Fruit fly (Drosophila melanogaster) whole organism, embryonic: ENCODE results near the gene CG17349.

Experiments used
- Antp ChIP-seq: fragments of 200-800 bp; sonication (Bioruptor generic); optimal IDR thresholded peaks from 3 replicates; lab custom pipeline; 2016; ENCODE audit warnings: missing biosample characterization, missing genetic modification characterization
- CG10462 ChIP-seq: fragments of 200-800 bp; sonication (Bioruptor generic); optimal IDR thresholded peaks from 2 replicates; lab custom pipeline; 2016; ENCODE audit warnings: missing biosample characterization, missing genetic modification characterization
- CG11723 ChIP-seq: fragments of 200-800 bp; sonication (Bioruptor generic); optimal IDR thresholded peaks from 2 replicates; lab custom pipeline; 2017; ENCODE audit warnings: missing biosample characterization, mild to moderate bottlenecking, missing genetic modification characterization
- CG14710 ChIP-seq: fragments of 200-800 bp; sonication (Bioruptor generic); optimal IDR thresholded peaks from 3 replicates; lab custom pipeline; 2019; ENCODE audit warnings: missing biosample characterization, mild to moderate bottlenecking, missing genetic modification characterization, moderate library complexity
- CG1647 ChIP-seq: fragments of 200-800 bp; sonication (Bioruptor generic); optimal IDR thresholded peaks from 3 replicates; lab custom pipeline; 2016; ENCODE audit warnings: missing biosample characterization, missing genetic modification characterization
- CG17328 ChIP-seq: fragments of 200-800 bp; sonication (Bioruptor generic); IDR thresholded peaks from 2 replicates; pipeline ENCODE4 v1.3.6; 2022; ENCODE audit warnings: missing biosample characterization, missing genetic modification characterization
- CG17912 ChIP-seq: fragments of 200-800 bp; sonication (Bioruptor generic); optimal IDR thresholded peaks from 2 replicates; lab custom pipeline; 2018; ENCODE audit warnings: missing biosample characterization, mild to moderate bottlenecking, missing genetic modification characterization
- CG2120 ChIP-seq: fragments of 200-800 bp; sonication (Bioruptor generic); optimal IDR thresholded peaks from 3 replicates; lab custom pipeline; 2016; ENCODE audit warnings: missing biosample characterization, missing genetic modification characterization
- CG2129 ChIP-seq: fragments of 200-800 bp; sonication (Bioruptor generic); IDR thresholded peaks from 2 replicates; pipeline ENCODE4 v1.3.6; 2022; ENCODE audit warnings: missing biosample characterization, missing genetic modification characterization; ENCODE audit not compliant: partially characterized antibody
- CG30403 ChIP-seq: fragments of 200-800 bp; sonication (Bioruptor generic); optimal IDR thresholded peaks from 3 replicates; lab custom pipeline; 2016; ENCODE audit warnings: missing biosample characterization, missing genetic modification characterization
- CG3838 ChIP-seq: fragments of 200-800 bp; sonication (Bioruptor generic); optimal IDR thresholded peaks from 3 replicates; lab custom pipeline; 2016; ENCODE audit warnings: missing biosample characterization, missing genetic modification characterization
- CG4424 ChIP-seq: fragments of 200-800 bp; sonication (Bioruptor generic); optimal IDR thresholded peaks from 3 replicates; lab custom pipeline; 2016; ENCODE audit warnings: missing biosample characterization, missing genetic modification characterization
- CG6175 ChIP-seq: fragments of 200-800 bp; sonication (Bioruptor generic); IDR thresholded peaks from 3 replicates; pipeline ENCODE4 v1.3.6; 2022; ENCODE audit warnings: missing biosample characterization, missing genetic modification characterization
- CG6689 ChIP-seq: fragments of 200-800 bp; sonication (Bioruptor generic); IDR thresholded peaks from 2 replicates; pipeline ENCODE4 v1.3.6; 2022; ENCODE audit warnings: missing biosample characterization, missing genetic modification characterization
- CG6765 ChIP-seq: fragments of 200-800 bp; sonication (Bioruptor generic); optimal IDR thresholded peaks from 3 replicates; lab custom pipeline; 2017; ENCODE audit warnings: missing biosample characterization, mild to moderate bottlenecking, missing genetic modification characterization
- CG6813 ChIP-seq: fragments of 200-800 bp; sonication (Bioruptor generic); optimal IDR thresholded peaks from 2 replicates; lab custom pipeline; 2017; ENCODE audit warnings: missing biosample characterization, missing genetic modification characterization, mild to moderate bottlenecking, moderate library complexity, missing genetic modification reagents
- CG7556 ChIP-seq: fragments of 200-800 bp; sonication (Bioruptor generic); optimal IDR thresholded peaks from 2 replicates; lab custom pipeline; 2017; ENCODE audit warnings: missing biosample characterization, mild to moderate bottlenecking, missing genetic modification characterization
- Camta ChIP-seq: fragments of 200-800 bp; sonication (Bioruptor generic); optimal IDR thresholded peaks from 2 replicates; lab custom pipeline; 2016; ENCODE audit warnings: missing biosample characterization, missing genetic modification characterization
- Dbx ChIP-seq: fragments of 200-800 bp; sonication (Bioruptor generic); IDR thresholded peaks from 3 replicates; pipeline ENCODE4 v1.3.6; 2022; ENCODE audit warnings: missing biosample characterization, missing genetic modification characterization
- Ets65A ChIP-seq: fragments of 200-800 bp; sonication (Bioruptor generic); peaks from one replicate; lab custom pipeline; 2016; ENCODE audit warnings: missing biosample characterization, missing genetic modification characterization
- GATAe ChIP-seq: fragments of 200-800 bp; sonication (Bioruptor generic); conservative IDR thresholded peaks from 2 replicates; pipeline ENCODE4 v1.3.6; 2022; ENCODE audit warnings: missing biosample characterization, missing genetic modification characterization
- Oaz ChIP-seq: fragments of 200-800 bp; sonication (Bioruptor generic); IDR thresholded peaks from 2 replicates; pipeline ENCODE4 v1.3.6; 2022; ENCODE audit warnings: missing biosample characterization, missing genetic modification characterization
- Poxn ChIP-seq: fragments of 200-800 bp; sonication (Bioruptor generic); IDR thresholded peaks from 2 replicates; pipeline ENCODE4 v1.3.6; 2022; ENCODE audit warnings: missing biosample characterization, missing genetic modification characterization
- Sox102F ChIP-seq: fragments of 200-800 bp; sonication (Bioruptor generic); optimal IDR thresholded peaks from 2 replicates; lab custom pipeline; 2018; ENCODE audit warnings: missing biosample characterization, mild to moderate bottlenecking, missing genetic modification characterization, moderate library complexity
- TFAM ChIP-seq: fragments of 200-800 bp; sonication (Bioruptor generic); optimal IDR thresholded peaks from 2 replicates; lab custom pipeline; 2017; ENCODE audit warnings: missing biosample characterization, missing genetic modification characterization, inconsistent platforms
- Xrp1 ChIP-seq: fragments of 200-800 bp; sonication (Bioruptor generic); IDR thresholded peaks from 2 replicates; pipeline ENCODE4 v1.3.6; 2022; ENCODE audit warnings: missing biosample characterization, missing genetic modification characterization
- ara ChIP-seq: fragments of 200-800 bp; sonication (Bioruptor generic); IDR thresholded peaks from 2 replicates; pipeline ENCODE4 v1.3.6; 2022; ENCODE audit warnings: missing biosample characterization, missing genetic modification characterization
- br ChIP-seq: fragments of >200 bp; optimal IDR thresholded peaks from 2 replicates; lab custom pipeline; 2017
- cad ChIP-seq: fragments of >200 bp; optimal IDR thresholded peaks from 2 replicates; lab custom pipeline; 2017; ENCODE audit warnings: missing biosample characterization, missing genetic modification characterization
- fd3F ChIP-seq: fragments of 200-800 bp; sonication (Bioruptor generic); optimal IDR thresholded peaks from 2 replicates; lab custom pipeline; 2018; ENCODE audit warnings: missing biosample characterization, mild to moderate bottlenecking, missing genetic modification characterization, moderate library complexity
- fd64A ChIP-seq: fragments of 200-800 bp; sonication (Bioruptor generic); optimal IDR thresholded peaks from 3 replicates; lab custom pipeline; 2018; ENCODE audit warnings: missing biosample characterization, mild to moderate bottlenecking, missing genetic modification characterization
- ftz-f1 ChIP-seq: fragments of 200-800 bp; sonication (Bioruptor generic); optimal IDR thresholded peaks from 2 replicates; lab custom pipeline; 2016; ENCODE audit warnings: missing biosample characterization, missing genetic modification characterization
- grn ChIP-seq: fragments of 200-800 bp; sonication (Bioruptor generic); optimal IDR thresholded peaks from 3 replicates; lab custom pipeline; 2017; ENCODE audit warnings: missing biosample characterization, missing genetic modification characterization
- hkb ChIP-seq, 2 experiments: fragments of 200-800 bp in 1 of 2; fragments of >200 bp in 1 of 2; sonication (Bioruptor generic) in 1 of 2; IDR thresholded peaks in 1 of 2; optimal IDR thresholded peaks in 1 of 2; 2 replicates each; pipeline versions ENCODE4 v1.3.6 to Lab custom; 2017 to 2022; ENCODE audit warnings: missing biosample characterization in 1 of 2, missing genetic modification characterization in 1 of 2
- ind ChIP-seq: fragments of 200-800 bp; sonication (Bioruptor generic); optimal IDR thresholded peaks from 3 replicates; lab custom pipeline; 2016; ENCODE audit warnings: missing biosample characterization, missing genetic modification characterization
- maf-S ChIP-seq: fragments of 200-800 bp; sonication (Bioruptor generic); optimal IDR thresholded peaks from 2 replicates; lab custom pipeline; 2016; ENCODE audit warnings: missing biosample characterization, missing genetic modification characterization
- nau ChIP-seq: fragments of 200-800 bp; sonication (Bioruptor generic); optimal IDR thresholded peaks from 3 replicates; lab custom pipeline; 2017; ENCODE audit warnings: missing biosample characterization, mild to moderate bottlenecking, missing genetic modification characterization, missing genetic modification reagents
- nmo ChIP-seq: fragments of 200-800 bp; sonication (Bioruptor generic); optimal IDR thresholded peaks from 2 replicates; lab custom pipeline; 2018; ENCODE audit warnings: missing biosample characterization, mild to moderate bottlenecking, missing genetic modification characterization, moderate library complexity
- pb ChIP-seq: fragments of 200-800 bp; sonication (Bioruptor generic); optimal IDR thresholded peaks from 3 replicates; lab custom pipeline; 2016; ENCODE audit warnings: missing biosample characterization, missing genetic modification characterization
- phol ChIP-seq: fragments of 200-800 bp; sonication (Bioruptor generic); optimal IDR thresholded peaks from 3 replicates; lab custom pipeline; 2018; ENCODE audit warnings: missing biosample characterization, mild to moderate bottlenecking, missing genetic modification characterization, moderate library complexity
- rib ChIP-seq: fragments of 200-800 bp; sonication (Bioruptor generic); IDR thresholded peaks from 2 replicates; pipeline ENCODE4 v1.3.6; 2022; ENCODE audit warnings: missing biosample characterization, missing genetic modification characterization
- row ChIP-seq: fragments of 200-800 bp; sonication (Bioruptor generic); IDR thresholded peaks from 3 replicates; pipeline ENCODE4 v1.3.6; 2022; ENCODE audit warnings: missing biosample characterization, missing genetic modification characterization
- usp ChIP-seq: fragments of >200 bp; optimal IDR thresholded peaks from 2 replicates; lab custom pipeline; 2017; ENCODE audit warnings: missing biosample characterization, missing genetic modification characterization
- wek ChIP-seq: fragments of 200-800 bp; sonication (Bioruptor generic); optimal IDR thresholded peaks from 3 replicates; lab custom pipeline; 2018; ENCODE audit warnings: missing biosample characterization, mild to moderate bottlenecking, missing genetic modification characterization, moderate library complexity
- zf30C ChIP-seq: fragments of 200-800 bp; sonication (Bioruptor generic); optimal IDR thresholded peaks from 3 replicates; lab custom pipeline; 2018; ENCODE audit warnings: missing biosample characterization, mild to moderate bottlenecking, missing genetic modification characterization

CG17349 gene

DNA sequence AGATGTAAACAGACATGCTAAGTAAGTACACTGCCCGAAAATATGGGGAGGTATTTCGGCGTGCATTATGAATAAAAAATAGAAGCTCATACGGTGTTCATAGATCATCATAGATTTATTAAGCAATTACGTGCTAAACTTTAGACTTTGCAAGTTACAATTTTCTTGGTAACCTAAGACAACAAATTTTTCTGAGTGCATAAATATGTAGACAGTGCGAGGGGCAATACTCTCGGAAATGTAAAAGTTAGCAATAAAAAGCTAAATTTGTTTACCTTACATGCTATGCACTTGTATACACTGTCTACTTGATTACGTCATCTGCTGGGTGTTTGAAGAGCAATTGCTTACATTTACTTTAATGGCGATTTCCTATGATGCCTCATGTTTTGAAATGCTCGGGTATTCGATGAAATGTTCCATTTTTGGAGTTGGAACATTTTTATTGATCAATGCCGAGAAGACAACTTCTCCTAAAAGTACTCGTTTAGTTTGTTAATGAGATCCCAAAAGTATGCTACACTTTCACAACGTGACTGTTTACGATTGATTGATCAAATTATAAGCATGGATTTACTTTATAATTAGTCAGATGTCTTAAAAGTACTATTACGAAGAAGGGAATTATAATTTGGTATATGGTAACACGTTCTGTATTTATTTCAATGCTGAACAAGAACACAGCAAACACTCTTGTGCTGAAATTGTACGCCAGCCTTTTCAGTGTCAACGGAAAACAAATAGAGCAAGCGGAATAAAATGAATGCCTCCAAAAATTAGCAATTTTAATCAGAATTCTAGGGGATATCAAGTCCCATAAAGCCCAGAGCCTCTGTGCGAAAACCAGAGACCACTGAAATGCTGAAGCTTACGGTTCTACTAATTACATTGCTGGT is 46.6 kb downstream of the CG17349 start, which contains the start of gene Lectin-galC1 (continued):
- 0 out of 2 replicates have a peak, but pooled peaks have one; percentile 43 for TF ChIP-seq Poxn
- peak; percentile 85 for TF ChIP-seq Camta (GFP tag; lab: Kevin White, UChicago)
- TF ChIP-seq br: no peak
- peak; percentile 89 for TF ChIP-seq CG30403 (GFP tag; lab: Kevin White, UChicago)
- TF ChIP-seq fd64A: peak; percentile 87
- TF ChIP-seq usp: no peak
- TF ChIP-seq ftz-f1 (GFP tag; lab: Kevin White, UChicago): no peak
- TF ChIP-seq cad (GFP tag; lab: Kevin White, UChicago): no peak
- peak; percentile 78 for TF ChIP-seq Oaz
- TF ChIP-seq rib (GFP tag; lab: Robert Waterston, UW): 0 out of 2 replicates have a peak, but pooled peaks have one; percentile 69
- peak; percentile 89 for TF ChIP-seq ara (GFP tag; lab: Robert Waterston, UW)
- TF ChIP-seq zf30C (GFP tag; lab: Kevin White, UChicago): peak; percentile 84
- peak; percentile 96 for TF ChIP-seq Ets65A (GFP tag; lab: Kevin White, UChicago)
- peak; percentile 88 for TF ChIP-seq phol (tag; lab: Kevin White, UChicago)
- peak; percentile 92 for TF ChIP-seq Xrp1 (GFP tag; lab: Robert Waterston, UW)
- peak; percentile 93 for TF ChIP-seq Sox102F (GFP tag; lab: Kevin White, UChicago)

DNA sequence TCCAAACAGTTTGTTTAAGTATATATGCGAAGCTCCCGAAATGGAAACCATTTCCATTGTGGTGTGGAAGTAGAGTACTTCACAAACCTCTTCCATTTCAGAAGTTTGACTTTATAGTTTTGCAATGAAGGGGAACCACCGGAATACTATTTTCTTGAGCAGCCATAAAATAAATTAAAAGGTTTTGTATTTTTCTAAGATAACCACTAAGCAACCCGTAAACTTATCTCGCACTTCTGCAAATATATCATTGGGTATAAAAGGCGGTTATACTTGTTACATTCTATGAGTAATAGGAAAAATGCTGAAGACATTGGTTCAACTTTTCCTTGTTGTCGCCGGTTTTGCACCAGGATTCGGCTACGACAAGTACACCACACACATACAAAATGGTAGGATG is 47.8 kb downstream of the CG17349 start, which contains the start of gene lectin-37Da:
lectin-37Da (plus strand) TSS at position 301 of the 400 bp plus-strand sequence.
- TF ChIP-seq hkb (optimal IDR thresholded peaks at IDR 0.05; lab: Kevin White, UChicago) (no peak), hkb (GFP tag; IDR thresholded peaks at IDR 0.05; lab: Robert Waterston, UW) (no peak), nau (no peak), maf-S (GFP tag; lab: Kevin White, UChicago) (no peak), CG7556 (no peak), CG14710 (tag; lab: Kevin White, UChicago) (no peak), CG6765 (GFP tag; lab: Kevin White, UChicago) (no peak), Dbx (GFP tag; lab: Robert Waterston, UW) (no peak), CG17912 (GFP tag; lab: Kevin White, UChicago) (no peak), CG6689 (GFP tag; lab: Robert Waterston, UW) (no peak), CG11723 (no peak), CG6175 (GFP tag; lab: Robert Waterston, UW) (no peak)

DNA sequence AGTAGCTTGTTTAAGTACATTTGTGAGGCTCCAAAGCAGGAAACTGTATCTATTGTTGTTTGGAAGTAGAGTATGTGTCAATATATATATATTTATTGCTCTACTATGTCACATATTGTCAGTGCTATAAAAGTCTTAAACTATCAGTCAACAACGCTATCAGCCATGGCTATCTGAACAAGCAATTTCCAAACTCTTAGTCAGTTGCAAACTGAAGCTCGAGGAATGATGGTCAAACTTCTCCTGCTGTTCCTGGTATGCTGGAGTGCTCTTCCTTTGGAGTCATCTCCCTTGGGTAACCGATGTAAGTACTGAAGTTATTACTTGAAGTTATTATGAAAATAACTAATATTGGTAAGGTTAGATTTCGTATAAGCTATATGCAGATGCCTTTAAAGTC is 48.6 kb downstream of the CG17349 start, which contains the start of gene lectin-37Db:
lectin-37Db (plus strand) TSS at position 204 of the 400 bp plus-strand sequence.
- TF ChIP-seq wek (GFP tag; lab: Kevin White, UChicago) (no peak), Ets65A (GFP tag; lab: Kevin White, UChicago) (peak; percentile 56)

DNA sequence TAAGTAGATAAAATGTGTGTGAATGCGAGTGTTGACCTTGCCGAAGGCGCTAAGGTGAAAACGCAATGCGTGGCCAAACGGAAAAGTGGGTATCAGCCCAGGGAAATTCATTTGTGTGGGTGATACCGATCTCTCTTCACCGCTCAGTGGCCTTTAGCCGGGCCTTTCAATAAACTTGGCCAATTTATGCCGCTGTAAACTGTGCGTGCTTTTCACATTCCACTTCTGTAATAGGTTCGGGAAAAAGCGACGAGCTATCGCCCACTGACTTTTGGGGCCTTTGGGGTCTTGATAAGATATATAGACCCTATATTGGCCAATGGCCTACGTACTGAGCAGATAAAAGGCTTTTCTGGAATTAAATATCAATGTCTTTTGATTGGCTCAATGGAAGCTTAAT is 51.3 kb downstream of the CG17349 start:
- 0 out of 2 replicates have a peak, but pooled peaks have one; percentile 18 for TF ChIP-seq CG17328 (GFP tag; lab: Robert Waterston, UW)
- no peak for TF ChIP-seq CG3838
- TF ChIP-seq CG10462 (GFP tag; lab: Kevin White, UChicago): no peak
- no peak for TF ChIP-seq fd3F (GFP tag; lab: Kevin White, UChicago)
- no peak for TF ChIP-seq CG6813 (GFP tag; lab: Kevin White, UChicago)
- no peak for TF ChIP-seq CG2120 (GFP tag; lab: Kevin White, UChicago)
- no peak for TF ChIP-seq row
- no peak for TF ChIP-seq CG4424 (GFP tag; lab: Kevin White, UChicago)
- TF ChIP-seq TFAM (GFP tag; lab: Kevin White, UChicago): no peak
- TF ChIP-seq CG2129 (GFP tag; lab: Robert Waterston, UW): no peak
- no peak for TF ChIP-seq Camta (GFP tag; lab: Kevin White, UChicago)
- TF ChIP-seq Antp (GFP tag; lab: Kevin White, UChicago): no peak
- TF ChIP-seq CG6765 (GFP tag; lab: Kevin White, UChicago): no peak
- TF ChIP-seq grn: peak; percentile 12
- TF ChIP-seq nmo (GFP tag; lab: Kevin White, UChicago): no peak
- no peak for TF ChIP-seq nau
- TF ChIP-seq ind (GFP tag; lab: Kevin White, UChicago): no peak
- TF ChIP-seq CG1647 (GFP tag; lab: Kevin White, UChicago): no peak
- peak; percentile 62 for TF ChIP-seq GATAe (GFP tag; lab: Robert Waterston, UW)
- TF ChIP-seq pb (GFP tag; lab: Kevin White, UChicago): no peak
